Fruit fly (Drosophila melanogaster): ENCODE data around the gene ATPsynC.

The ATPsynC gene

DNA sequence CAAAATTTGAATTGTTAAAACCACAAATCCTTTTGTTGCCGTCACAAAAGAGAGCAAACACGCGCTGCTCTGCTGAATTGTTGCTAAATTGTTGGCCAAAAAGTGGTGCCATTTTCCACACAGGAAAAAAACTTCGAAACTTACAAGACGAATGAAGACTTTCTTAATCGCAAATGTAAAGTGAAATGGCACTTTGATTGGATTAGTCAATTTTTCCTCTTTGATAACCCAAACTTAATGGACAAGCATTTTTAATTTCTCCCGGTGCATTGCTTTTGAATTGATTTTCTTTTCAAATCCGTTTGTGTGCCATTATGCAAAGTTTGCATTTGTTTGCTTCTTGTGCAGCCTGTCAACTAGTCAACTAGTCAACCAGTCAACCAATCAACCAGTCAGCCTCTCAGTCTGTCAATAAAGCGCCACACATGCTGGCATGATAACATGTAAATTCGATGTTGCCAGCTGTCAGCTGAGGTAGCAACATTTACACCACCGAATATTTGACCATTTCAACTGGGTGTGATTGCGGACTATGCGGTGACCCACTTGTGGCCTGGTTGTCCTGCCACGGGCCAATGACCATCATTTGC is 23.7 kb upstream of the ATPsynC start:
- no peak for TF ChIP-seq CG17801 (GFP tag; optimal IDR thresholded peaks at IDR 0.05; ENCODE audit: partially characterized antibody)

DNA sequence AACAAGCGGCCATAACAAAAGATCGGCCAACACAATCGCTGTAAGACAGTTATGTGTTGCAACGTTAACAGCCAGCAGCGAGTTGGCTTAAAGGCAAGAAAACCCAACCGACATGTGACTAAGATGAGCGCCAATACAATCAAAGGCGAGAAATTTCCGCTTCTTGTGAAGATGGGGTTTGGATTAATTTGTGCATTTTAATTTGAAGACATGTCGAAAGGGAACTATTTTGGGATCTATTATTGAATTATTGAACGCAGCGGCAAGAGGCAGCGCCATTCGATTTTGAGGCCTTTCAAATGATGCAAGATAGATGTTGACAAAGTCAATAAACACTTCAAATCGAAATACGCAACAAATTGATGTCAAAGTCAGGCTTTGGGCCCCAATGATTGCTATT is 21.7 kb upstream of the ATPsynC start:
- no peak for TF ChIP-seq CG17801 (GFP tag; optimal IDR thresholded peaks at IDR 0.05; ENCODE audit: partially characterized antibody)

DNA sequence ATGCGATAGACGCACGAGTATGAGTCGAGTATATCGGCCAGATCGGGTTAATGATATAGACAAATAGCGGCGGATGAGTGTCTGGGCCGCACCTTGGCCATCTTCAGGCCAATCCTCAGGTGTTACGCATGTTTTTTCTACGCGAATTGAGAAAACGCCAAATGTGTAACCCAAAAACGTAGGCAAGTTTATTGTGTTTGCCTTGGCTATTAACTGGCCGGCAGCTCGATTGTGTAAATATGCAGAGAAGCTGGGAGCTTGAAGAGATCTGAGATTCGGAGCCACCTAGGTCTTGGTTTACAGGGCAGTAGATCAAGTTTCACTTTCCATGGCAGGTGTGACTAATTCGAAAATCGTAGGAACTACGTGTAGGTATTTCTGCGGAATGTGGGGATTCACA is 20.6 kb upstream of the ATPsynC start:
- TF ChIP-seq CG17801 (GFP tag; optimal IDR thresholded peaks at IDR 0.05; ENCODE audit: partially characterized antibody): no peak

DNA sequence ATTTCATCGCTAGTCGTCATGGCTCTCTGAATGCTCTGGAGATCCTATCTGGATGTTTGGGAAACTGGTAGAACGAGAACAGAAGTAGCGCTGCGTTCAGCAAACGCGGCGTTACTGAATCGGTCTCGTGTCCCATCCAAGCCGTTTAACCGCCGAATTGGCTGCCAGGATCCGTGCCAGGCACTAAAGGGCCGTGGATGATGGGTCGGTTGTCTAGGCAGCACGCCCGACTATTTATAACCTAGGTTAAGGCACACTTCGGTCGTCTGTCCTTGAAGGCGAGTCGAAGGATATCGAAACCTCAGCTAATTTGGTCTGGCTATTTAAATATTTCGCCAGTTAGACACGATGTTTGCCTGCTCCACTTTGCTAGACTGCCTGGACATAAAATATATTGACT is 15.8 kb upstream of the ATPsynC start, which contains the start of gene CG15564:
TSS of gene CG15564 (minus strand) at position 101 of the 400 bp plus-strand sequence.
- no peak for TF ChIP-seq CG17801 (GFP tag; optimal IDR thresholded peaks at IDR 0.05; ENCODE audit: partially characterized antibody)

DNA sequence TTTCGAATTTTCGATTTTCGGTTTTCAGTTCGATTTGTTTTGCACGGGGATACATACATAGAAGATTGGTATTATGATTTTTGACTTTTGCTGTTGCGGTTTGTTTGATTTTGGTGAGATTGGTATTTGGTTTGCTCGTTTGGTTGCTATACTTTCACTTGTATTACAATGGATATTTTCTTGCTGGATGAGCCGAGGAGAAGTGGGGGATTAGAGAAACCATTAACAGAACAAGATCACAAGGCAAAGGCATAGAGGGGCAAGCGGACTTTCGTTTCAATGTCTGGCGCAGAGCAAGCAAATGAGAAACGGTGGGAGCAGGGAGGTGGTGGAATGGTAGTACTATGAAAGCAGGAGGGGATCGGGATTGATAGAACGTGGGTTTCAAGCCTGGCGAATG is 12.8 kb upstream of the ATPsynC start, which contains the start of gene CG15563:
TSS of gene CG15563 (minus strand) at position 101 of the 400 bp plus-strand sequence.
- TF ChIP-seq CG17801 (GFP tag; optimal IDR thresholded peaks at IDR 0.05; ENCODE audit: partially characterized antibody): no peak

DNA sequence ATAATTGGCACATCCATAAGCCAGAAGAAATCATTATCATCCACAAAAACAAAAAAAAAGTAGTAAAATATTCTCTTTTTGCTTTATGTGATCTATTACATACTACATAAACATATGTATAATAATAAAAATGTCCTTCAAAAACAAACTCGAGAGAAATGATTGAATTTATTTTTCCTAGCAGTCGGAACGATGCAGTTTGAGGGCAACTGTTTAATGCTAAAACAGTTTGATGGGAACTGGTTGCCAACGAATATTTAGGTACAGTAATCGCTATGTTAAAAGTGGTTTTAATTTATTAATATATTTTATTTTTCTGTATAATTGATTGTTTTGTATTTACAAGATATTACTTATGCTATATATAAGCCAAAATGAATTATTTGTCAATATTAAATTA is 11.7 kb upstream of the ATPsynC start:
- no peak for TF ChIP-seq CG17801 (GFP tag; optimal IDR thresholded peaks at IDR 0.05; ENCODE audit: partially characterized antibody)

DNA sequence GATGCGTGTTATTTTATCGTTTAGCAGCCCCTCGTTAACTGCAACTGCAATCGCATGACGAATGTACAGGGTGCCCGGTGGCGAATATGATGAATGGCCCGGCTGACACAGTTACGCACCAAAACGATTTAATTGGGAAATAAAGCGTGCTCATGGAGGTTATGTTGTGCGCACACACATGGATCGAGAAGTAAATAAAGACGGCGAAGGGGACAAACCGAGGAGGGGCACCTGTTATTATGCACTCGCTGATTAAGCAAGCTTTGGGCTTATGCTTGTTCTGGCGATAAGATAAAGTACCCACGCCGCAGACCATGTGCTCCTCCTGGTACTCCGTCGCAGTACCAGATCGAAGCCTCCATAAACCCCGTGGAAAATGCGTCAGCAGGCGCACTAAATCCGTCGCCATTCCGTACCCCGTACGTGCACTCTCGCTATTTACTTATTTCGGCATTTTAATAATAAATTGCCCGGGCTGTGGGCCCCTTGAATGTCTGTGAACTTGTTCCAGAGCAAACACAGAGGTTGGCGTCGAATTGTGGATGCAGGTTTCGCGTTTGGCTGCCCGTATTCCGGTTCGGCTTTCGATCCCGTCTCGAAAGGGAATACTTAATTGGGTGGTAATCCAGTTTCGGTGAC is 5.7 kb upstream of the ATPsynC start:
- TF ChIP-seq CG17801 (GFP tag; optimal IDR thresholded peaks at IDR 0.05; ENCODE audit: partially characterized antibody): no peak

DNA sequence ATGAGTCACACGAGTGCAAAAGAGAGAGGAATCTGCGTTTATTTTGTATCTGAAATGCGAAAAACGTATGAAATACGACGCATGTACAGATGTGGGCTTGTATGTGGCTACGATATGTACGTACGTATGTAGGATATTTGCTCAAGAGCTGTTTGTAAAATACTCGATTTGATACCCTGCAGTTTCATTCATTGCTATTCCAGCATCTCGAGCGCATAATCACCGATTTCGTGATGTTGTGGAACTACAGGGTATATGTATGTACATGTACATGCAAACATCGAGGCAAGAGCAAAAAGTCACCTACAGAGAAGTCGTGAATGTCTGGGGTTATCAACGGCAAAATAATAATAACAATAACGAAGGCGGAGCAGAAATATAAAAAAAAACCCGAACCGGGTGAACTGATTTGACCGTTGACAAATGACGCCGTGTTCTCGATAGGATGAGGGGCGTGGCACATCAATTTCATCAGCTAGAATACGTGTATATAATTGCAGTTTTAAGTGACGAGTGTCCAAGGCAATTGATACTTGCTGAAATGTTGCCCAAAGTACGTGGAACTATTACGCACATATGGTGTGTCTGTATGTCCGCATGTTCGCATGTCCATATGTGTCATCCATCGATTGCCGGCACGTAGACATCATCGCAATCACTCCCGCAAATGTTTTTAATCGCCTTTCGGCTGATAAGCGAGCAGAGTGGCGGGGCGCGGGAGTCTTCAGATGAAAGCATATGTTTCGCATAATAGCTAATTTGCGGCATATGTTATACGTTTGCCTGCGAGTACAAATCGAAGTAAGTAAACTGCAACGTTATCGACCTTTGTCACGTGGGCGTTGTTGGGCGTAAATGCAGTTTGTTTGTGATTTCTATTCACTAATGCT is 4.8 kb upstream of the ATPsynC start:
- no peak for TF ChIP-seq CG17801 (GFP tag; optimal IDR thresholded peaks at IDR 0.05; ENCODE audit: partially characterized antibody)

DNA sequence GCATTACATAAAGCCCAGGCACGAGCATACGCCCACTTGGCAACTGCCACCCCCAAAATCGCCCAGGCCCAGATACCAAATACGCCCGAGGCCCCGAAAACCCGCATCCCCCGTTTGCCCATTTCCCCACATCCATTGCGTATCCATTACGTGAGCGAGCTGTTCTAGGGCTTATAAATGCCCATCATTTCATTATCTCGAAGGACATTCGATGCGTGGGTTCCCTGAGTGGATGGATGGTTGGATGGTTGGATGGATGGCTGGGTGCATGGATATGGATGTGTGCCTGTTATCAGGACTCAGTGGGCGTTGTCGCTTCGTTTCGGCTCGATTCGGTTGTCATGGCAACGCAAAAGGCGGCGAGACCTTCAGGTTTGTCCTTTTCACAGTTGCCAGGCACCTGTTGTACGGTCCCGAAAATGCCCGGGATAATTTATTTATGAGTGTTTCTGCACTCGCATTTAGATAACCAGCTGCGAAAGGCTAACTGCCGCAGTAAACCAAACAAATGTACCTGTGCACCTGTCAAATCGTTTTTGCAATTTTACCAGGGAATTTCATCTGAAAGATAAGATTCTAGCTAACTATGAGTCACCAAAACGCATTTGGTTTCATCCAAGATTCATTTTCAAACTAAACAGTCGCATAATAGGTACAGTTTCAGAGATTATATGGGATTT is 3.6 kb upstream of the ATPsynC start:
- TF ChIP-seq CG17801 (GFP tag; optimal IDR thresholded peaks at IDR 0.05; ENCODE audit: partially characterized antibody): no peak

DNA sequence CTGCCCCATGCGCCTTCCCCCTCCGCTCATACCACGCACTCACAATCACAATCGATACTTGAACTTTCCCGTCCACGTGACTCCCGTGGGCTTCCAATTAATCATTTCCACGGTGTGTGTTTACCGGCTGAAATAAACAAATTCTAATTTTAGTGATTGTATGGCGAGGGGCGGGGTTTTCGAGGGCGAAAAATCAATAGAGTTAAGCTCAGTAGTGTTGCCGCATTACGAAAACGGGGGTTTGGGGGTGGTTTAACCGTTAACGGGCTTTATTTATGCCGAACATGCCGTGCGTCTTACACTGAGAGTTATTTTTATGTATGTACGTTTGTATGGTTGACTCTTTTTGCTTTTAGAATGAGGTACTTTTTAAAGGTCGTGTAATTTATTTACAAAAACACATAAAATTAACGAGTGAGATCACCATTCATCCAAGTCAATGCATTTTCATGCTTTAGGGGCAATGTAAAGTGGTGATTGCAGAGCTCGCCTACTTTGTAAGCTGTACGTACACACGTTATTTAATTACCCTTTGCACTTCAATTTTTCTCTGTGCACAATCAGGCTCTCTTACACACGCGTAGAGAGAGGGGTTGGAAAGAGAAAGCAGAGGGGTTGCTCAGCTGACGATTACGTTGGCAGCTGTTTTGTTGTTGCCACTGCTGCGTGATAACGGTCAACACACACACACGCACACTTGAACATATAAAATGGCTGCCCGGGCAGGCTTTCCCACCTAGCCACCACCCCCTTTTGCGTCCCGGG is 2.9 kb upstream of the ATPsynC start:
- no peak for TF ChIP-seq CG17801 (GFP tag; optimal IDR thresholded peaks at IDR 0.05; ENCODE audit: partially characterized antibody)

DNA sequence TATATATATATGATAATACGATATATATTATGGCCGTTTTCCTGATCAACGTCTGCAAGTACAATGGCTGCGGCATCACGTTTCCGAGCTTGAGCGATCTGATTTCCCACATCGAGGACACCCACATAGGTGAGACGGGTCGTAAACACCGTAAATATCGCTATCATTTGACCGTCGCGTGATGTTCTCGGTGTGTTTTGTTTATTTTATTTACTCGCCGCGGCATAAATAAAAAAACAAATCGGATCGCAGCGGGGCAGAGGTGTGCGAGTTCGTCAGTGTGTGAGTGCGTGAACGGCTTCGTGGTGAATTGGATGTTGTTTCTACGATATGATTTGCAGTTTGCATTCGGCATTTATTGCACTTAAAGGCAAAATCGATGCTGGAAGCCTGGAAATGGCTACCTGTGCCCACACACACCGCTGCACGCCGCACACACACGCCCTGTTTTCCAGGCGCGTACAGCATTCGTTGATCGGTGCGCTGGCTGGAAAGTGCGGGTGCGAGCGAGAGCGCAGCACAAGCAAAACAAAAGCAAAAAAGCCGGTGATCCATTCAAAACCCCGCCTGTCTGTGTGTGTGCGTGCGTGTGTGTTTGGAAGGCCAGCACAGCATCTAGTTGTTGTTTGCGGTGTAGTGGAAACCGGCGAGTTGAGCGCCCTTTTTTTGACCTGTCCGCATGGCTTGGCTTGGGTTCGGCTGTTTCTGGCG is 2.1 kb upstream of the ATPsynC start:
- TF ChIP-seq CG17801 (GFP tag; optimal IDR thresholded peaks at IDR 0.05; ENCODE audit: partially characterized antibody): peak; percentile 22

DNA sequence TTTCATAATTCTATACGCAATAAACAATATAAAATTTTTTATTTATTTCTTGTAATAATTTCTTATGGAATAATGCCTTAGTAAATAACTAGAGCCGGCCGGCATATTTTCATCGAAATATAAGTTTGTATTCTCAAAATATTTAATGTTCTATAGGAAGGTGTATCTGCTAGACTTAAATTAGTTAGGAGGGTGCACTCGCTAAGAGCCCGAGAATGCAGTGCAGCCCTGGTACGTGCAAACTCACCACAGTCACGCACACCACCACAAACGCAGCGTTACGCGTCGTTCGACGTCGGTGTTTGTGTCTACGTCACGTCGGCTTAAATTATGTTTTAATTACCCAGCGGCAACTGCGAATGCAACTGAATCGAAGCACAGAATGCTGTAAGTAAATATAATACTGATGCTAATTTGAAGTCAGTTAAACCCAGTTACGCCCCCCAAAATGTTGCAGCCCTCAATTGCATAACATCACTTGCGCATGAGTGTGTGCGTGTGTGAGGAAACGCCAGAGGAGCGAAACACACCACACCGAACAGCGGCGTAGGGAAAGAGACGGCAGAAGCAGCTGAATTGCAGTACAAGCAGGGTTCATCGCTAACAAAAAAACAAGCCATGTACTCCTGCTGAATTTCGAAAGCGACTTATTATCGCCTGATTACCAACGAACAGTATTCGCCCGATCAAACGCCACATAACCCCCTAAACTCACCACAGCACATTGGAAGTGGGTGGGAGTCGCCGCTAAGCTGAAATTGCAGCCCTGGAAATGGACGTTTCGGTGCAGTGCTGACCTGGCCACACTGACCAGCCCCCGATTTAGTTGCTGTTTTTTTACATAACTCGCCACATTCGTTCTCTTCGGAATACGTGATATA is 1.3 kb upstream of the ATPsynC start, which contains the start of gene CG12054:
TSS of gene CG12054 (plus strand) at position 247 of the 881 bp plus-strand sequence.
- TF ChIP-seq CG17801 (GFP tag; optimal IDR thresholded peaks at IDR 0.05; ENCODE audit: partially characterized antibody): peak; percentile 33
